Worm (Caenorhabditis elegans) whole organism, L4/young adult: ENCODE data around the gene slc-17.5.

ENCODE experiments used
- W03F9.2 ChIP-seq: fragments of 150-350 bp; optimal IDR thresholded peaks from 2 replicates; lab custom pipeline; 2014; ENCODE audit warnings: missing biosample characterization, missing genetic modification characterization
- dao-5 ChIP-seq: sonication (generic microtip); optimal IDR thresholded peaks from 2 replicates; lab custom pipeline; 2016; ENCODE audit warnings: missing genotype, missing genetic modification characterization, moderate library complexity, missing compliant biosample characterization
- him-1 ChIP-seq: sonication (generic microtip); optimal IDR thresholded peaks from 2 replicates; lab custom pipeline; 2016; ENCODE audit warnings: missing genotype, missing genetic modification reagents, missing genetic modification characterization, missing compliant biosample characterization

Gene slc-17.5

ce11 chrV:8299191-8299854, 14.6 kb upstream of the slc-17.5 start, which contains the start of gene W02D7.5:
TSS of gene W02D7.5 (minus strand) at chrV:8299241.
- no peak for TF ChIP-seq dao-5
- no peak for TF ChIP-seq him-1 (tag; lab: Kevin White, UChicago)
- TF ChIP-seq W03F9.2 (tag; lab: Kevin White, UChicago): no peak

ce11 chrV:8297504-8297903, 12.8 kb upstream of the slc-17.5 start, which contains the start of gene W02D7.4:
TSS of gene W02D7.4 (minus strand) at chrV:8297604.
- TF ChIP-seq dao-5 (no peak), him-1 (tag; lab: Kevin White, UChicago) (no peak), W03F9.2 (tag; lab: Kevin White, UChicago) (no peak)

ce11 chrV:8295866-8296265, 11.2 kb upstream of the slc-17.5 start, which contains the start of gene smex-1:
TSS of gene smex-1 (minus strand) at chrV:8295966.
- TF ChIP-seq him-1 (tag; lab: Kevin White, UChicago): no peak
- TF ChIP-seq dao-5: no peak
- TF ChIP-seq W03F9.2 (tag; lab: Kevin White, UChicago): no peak

- no peak for TF ChIP-seq dao-5
- no peak for TF ChIP-seq W03F9.2 (tag; lab: Kevin White, UChicago)
- no peak for TF ChIP-seq him-1 (tag; lab: Kevin White, UChicago)
Measured at ce11 chrV:8291764-8292163, 7.1 kb upstream of the slc-17.5 start, which contains the start of gene srg-33. TSS of gene srg-33 (plus strand) at chrV:8292064.

ce11 chrV:8288125-8288806, 3.6 kb upstream of the slc-17.5 start:
- TF ChIP-seq dao-5 (no peak), W03F9.2 (tag; lab: Kevin White, UChicago) (no peak), him-1 (tag; lab: Kevin White, UChicago) (no peak)

- TF ChIP-seq him-1 (tag; lab: Kevin White, UChicago): no peak
- TF ChIP-seq W03F9.2 (tag; lab: Kevin White, UChicago): no peak
- no peak for TF ChIP-seq dao-5
Measured at ce11 chrV:8285455-8285854, 755 bp upstream of the slc-17.5 start.

ce11 chrV:8282933-8283332, 1.8 kb downstream of the slc-17.5 start:
- TF ChIP-seq dao-5 (no peak), him-1 (tag; lab: Kevin White, UChicago) (no peak), W03F9.2 (tag; lab: Kevin White, UChicago) (no peak)

ce11 chrV:8281646-8282045, 3.1 kb downstream of the slc-17.5 start:
- TF ChIP-seq W03F9.2 (tag; lab: Kevin White, UChicago) (no peak), him-1 (tag; lab: Kevin White, UChicago) (no peak), dao-5 (no peak)

- TF ChIP-seq dao-5 (no peak), him-1 (tag; lab: Kevin White, UChicago) (no peak), W03F9.2 (tag; lab: Kevin White, UChicago) (no peak)
Measured at ce11 chrV:8280770-8281169, 3.9 kb downstream of the slc-17.5 start, which contains the start of gene str-135. TSS of gene str-135 (minus strand) at chrV:8280870.

- TF ChIP-seq dao-5 (no peak), W03F9.2 (tag; lab: Kevin White, UChicago) (no peak), him-1 (tag; lab: Kevin White, UChicago) (no peak)
Measured at ce11 chrV:8278830-8279229, 5.9 kb downstream of the slc-17.5 start, which contains the start of gene str-136. TSS of gene str-136 (minus strand) at chrV:8278930.

ce11 chrV:8271995-8272394, 12.7 kb downstream of the slc-17.5 start, which contains the start of gene asp-5:
TSS of gene asp-5 (plus strand) at chrV:8272385.
- TF ChIP-seq W03F9.2 (tag; lab: Kevin White, UChicago): no peak
- TF ChIP-seq him-1 (tag; lab: Kevin White, UChicago): no peak
- TF ChIP-seq dao-5: no peak

ce11 chrV:8271395-8271794, 13.3 kb downstream of the slc-17.5 start:
- TF ChIP-seq dao-5 (no peak), him-1 (tag; lab: Kevin White, UChicago) (no peak), W03F9.2 (tag; lab: Kevin White, UChicago) (no peak)

ce11 chrV:8269878-8270277, 14.8 kb downstream of the slc-17.5 start:
- TF ChIP-seq him-1 (tag; lab: Kevin White, UChicago) (no peak), dao-5 (no peak), W03F9.2 (tag; lab: Kevin White, UChicago) (no peak)

- TF ChIP-seq W03F9.2 (tag; lab: Kevin White, UChicago) (no peak), him-1 (tag; lab: Kevin White, UChicago) (no peak), dao-5 (no peak)
Measured at ce11 chrV:8268902-8269301, 15.8 kb downstream of the slc-17.5 start, which contains the start of the genes asp-6 and asp-12. TSS of gene asp-6 (minus strand) at chrV:8268937. TSS of gene asp-12 (plus strand) at chrV:8269210.
